Fruit fly (Drosophila melanogaster) whole organism, embryonic: ENCODE results near the gene RpS20.

ENCODE experiments used
- CG11456 ChIP-seq: fragments of 200-800 bp; sonication (Bioruptor generic); IDR thresholded peaks from 3 replicates; pipeline ENCODE4 v1.3.6; 2022; ENCODE audit warnings: missing biosample characterization, missing genetic modification characterization
- CG12942 ChIP-seq: fragments of 200-800 bp; sonication (Bioruptor generic); optimal IDR thresholded peaks from 3 replicates; lab custom pipeline; 2016; ENCODE audit warnings: missing biosample characterization, missing genetic modification characterization
- CG13775 ChIP-seq: fragments of 200-800 bp; sonication (Bioruptor generic); optimal IDR thresholded peaks from 3 replicates; lab custom pipeline; 2017; ENCODE audit warnings: missing biosample characterization, mild to moderate bottlenecking, missing genetic modification characterization
- CG13894 ChIP-seq: fragments of 200-800 bp; sonication (Bioruptor generic); optimal IDR thresholded peaks from 3 replicates; lab custom pipeline; 2018; ENCODE audit warnings: missing biosample characterization, mild to moderate bottlenecking, missing genetic modification characterization, moderate library complexity
- CG14860 ChIP-seq: fragments of 200-800 bp; sonication (Bioruptor generic); IDR thresholded peaks from 3 replicates; pipeline ENCODE4 v1.3.6; 2022; ENCODE audit warnings: missing biosample characterization, missing genetic modification characterization; ENCODE audit not compliant: partially characterized antibody
- CG17912 ChIP-seq: fragments of 200-800 bp; sonication (Bioruptor generic); optimal IDR thresholded peaks from 2 replicates; lab custom pipeline; 2018; ENCODE audit warnings: missing biosample characterization, mild to moderate bottlenecking, missing genetic modification characterization
- CG2678 ChIP-seq: fragments of 200-800 bp; sonication (Bioruptor generic); optimal IDR thresholded peaks from 3 replicates; lab custom pipeline; 2019; ENCODE audit warnings: missing biosample characterization, mild to moderate bottlenecking, missing genetic modification characterization, moderate library complexity
- CG30020 ChIP-seq: fragments of 200-800 bp; optimal IDR thresholded peaks from 2 replicates; lab custom pipeline; 2019; ENCODE audit warnings: missing biosample characterization, mild to moderate bottlenecking, missing genetic modification characterization, moderate library complexity
- CG3065 ChIP-seq: fragments of 200-800 bp; sonication (Bioruptor generic); optimal IDR thresholded peaks from 2 replicates; lab custom pipeline; 2016; ENCODE audit warnings: missing biosample characterization, missing genetic modification characterization
- CG32772 ChIP-seq: fragments of 200-800 bp; sonication (Bioruptor generic); IDR thresholded peaks from 2 replicates; pipeline ENCODE4 v1.3.6; 2022; ENCODE audit warnings: missing biosample characterization, missing genetic modification characterization
- CG5180 ChIP-seq: fragments of 200-800 bp; sonication (Bioruptor generic); optimal IDR thresholded peaks from 3 replicates; lab custom pipeline; 2017; ENCODE audit warnings: missing biosample characterization, missing genetic modification characterization, mild to moderate bottlenecking, moderate library complexity, missing genetic modification reagents
- CG6254 ChIP-seq: fragments of 200-800 bp; sonication (Bioruptor generic); optimal IDR thresholded peaks from 3 replicates; lab custom pipeline; 2017; ENCODE audit warnings: mild to moderate bottlenecking, missing biosample characterization, missing genetic modification reagents, missing genetic modification characterization
- CG6791 ChIP-seq: fragments of 200-800 bp; sonication (Bioruptor generic); IDR thresholded peaks from 3 replicates; pipeline ENCODE4 v1.3.6; 2022; ENCODE audit warnings: missing biosample characterization, missing genetic modification characterization; ENCODE audit not compliant: partially characterized antibody
- CG7839 ChIP-seq: fragments of 200-800 bp; sonication (Bioruptor generic); optimal IDR thresholded peaks from 3 replicates; lab custom pipeline; 2018; ENCODE audit warnings: missing biosample characterization, mild to moderate bottlenecking, missing genetic modification characterization, moderate library complexity
- CG9797 ChIP-seq: fragments of 200-800 bp; sonication (Bioruptor generic); optimal IDR thresholded peaks from 3 replicates; lab custom pipeline; 2018; ENCODE audit warnings: missing biosample characterization, mild to moderate bottlenecking, missing genetic modification characterization
- CTCF ChIP-seq: fragments of 200-800 bp; sonication (Bioruptor generic); optimal IDR thresholded peaks from 2 replicates; lab custom pipeline; 2017; ENCODE audit warnings: missing biosample characterization, mild to moderate bottlenecking, missing genetic modification characterization, moderate library complexity
- Chrac-16 ChIP-seq: fragments of 200-800 bp; sonication (Bioruptor generic); optimal IDR thresholded peaks from 3 replicates; lab custom pipeline; 2016; ENCODE audit warnings: missing biosample characterization, missing genetic modification characterization
- Dbx ChIP-seq: fragments of 200-800 bp; sonication (Bioruptor generic); IDR thresholded peaks from 3 replicates; pipeline ENCODE4 v1.3.6; 2022; ENCODE audit warnings: missing biosample characterization, missing genetic modification characterization
- Dek ChIP-seq: fragments of 200-800 bp; sonication (Bioruptor generic); optimal IDR thresholded peaks from 3 replicates; lab custom pipeline; 2019; ENCODE audit warnings: missing biosample characterization, mild to moderate bottlenecking, missing genetic modification characterization, moderate library complexity
- Elba2 ChIP-seq: fragments of 200-800 bp; sonication (Bioruptor generic); optimal IDR thresholded peaks from 3 replicates; lab custom pipeline; 2016; ENCODE audit warnings: missing biosample characterization, missing genetic modification characterization
- Jarid2 ChIP-seq: fragments of 200-800 bp; sonication (Bioruptor generic); optimal IDR thresholded peaks from 3 replicates; lab custom pipeline; 2017; ENCODE audit warnings: mild to moderate bottlenecking, missing biosample characterization, missing genetic modification reagents, missing genetic modification characterization
- Mrtf ChIP-seq: fragments of 200-800 bp; sonication (Bioruptor generic); IDR thresholded peaks from 3 replicates; pipeline ENCODE4 v1.3.6; 2022; ENCODE audit warnings: missing biosample characterization, missing genetic modification characterization
- Opbp ChIP-seq: fragments of 200-800 bp; sonication (Bioruptor generic); IDR thresholded peaks from 3 replicates; pipeline ENCODE4 v1.3.6; 2022; ENCODE audit warnings: missing biosample characterization, missing genetic modification characterization; ENCODE audit not compliant: partially characterized antibody
- Sry-δ ChIP-seq: fragments of 200-800 bp; sonication (Bioruptor generic); optimal IDR thresholded peaks from 2 replicates; lab custom pipeline; 2016; ENCODE audit warnings: missing biosample characterization, missing genetic modification characterization
- ara ChIP-seq: fragments of 200-800 bp; sonication (Bioruptor generic); IDR thresholded peaks from 2 replicates; pipeline ENCODE4 v1.3.6; 2022; ENCODE audit warnings: missing biosample characterization, missing genetic modification characterization
- ash1 ChIP-seq: fragments of 200-800 bp; sonication (Bioruptor generic); optimal IDR thresholded peaks from 2 replicates; lab custom pipeline; 2018; ENCODE audit warnings: missing biosample characterization, mild to moderate bottlenecking, missing genetic modification characterization
- chif ChIP-seq, 2 experiments: fragments of 200-800 bp; sonication (Bioruptor generic); optimal IDR thresholded peaks; 3 replicates each; lab custom pipeline; 2016; ENCODE audit warnings: missing biosample characterization in 2 of 2, missing genetic modification characterization in 2 of 2
- dm ChIP-seq: fragments of 200-800 bp; sonication (Bioruptor generic); optimal IDR thresholded peaks from 3 replicates; lab custom pipeline; 2016; ENCODE audit warnings: missing biosample characterization, missing genetic modification characterization
- fd96Cb ChIP-seq: fragments of 200-800 bp; sonication (Bioruptor generic); optimal IDR thresholded peaks from 2 replicates; lab custom pipeline; 2018; ENCODE audit warnings: missing biosample characterization, mild to moderate bottlenecking, missing genetic modification characterization, moderate library complexity
- gcm ChIP-seq: fragments of 200-800 bp; sonication (Bioruptor generic); optimal IDR thresholded peaks from 2 replicates; lab custom pipeline; 2019; ENCODE audit warnings: missing biosample characterization, mild to moderate bottlenecking, missing genetic modification characterization, moderate library complexity
- gsb-n ChIP-seq: fragments of 200-800 bp; sonication (Bioruptor generic); optimal IDR thresholded peaks from 3 replicates; lab custom pipeline; 2018; ENCODE audit warnings: missing biosample characterization, mild to moderate bottlenecking, missing genetic modification characterization
- insv ChIP-seq, 2 experiments: fragments of 200-800 bp; sonication (Bioruptor generic); optimal IDR thresholded peaks; 3 replicates each; lab custom pipeline; 2016 to 2018; ENCODE audit warnings: missing biosample characterization in 2 of 2, missing genetic modification characterization in 2 of 2
- jumu ChIP-seq: fragments of 200-800 bp; sonication (Bioruptor generic); optimal IDR thresholded peaks from 3 replicates; lab custom pipeline; 2016; ENCODE audit warnings: missing biosample characterization, missing genetic modification characterization
- knrl ChIP-seq: fragments of 200-800 bp; sonication (Bioruptor generic); IDR thresholded peaks from 3 replicates; pipeline ENCODE4 v1.3.6; 2022; ENCODE audit warnings: missing biosample characterization, missing genetic modification characterization; ENCODE audit not compliant: partially characterized antibody
- lmd ChIP-seq: fragments of 200-800 bp; sonication (Bioruptor generic); IDR thresholded peaks from 2 replicates; pipeline ENCODE4 v1.3.6; 2022; ENCODE audit warnings: missing biosample characterization, missing genetic modification characterization
- nau ChIP-seq: fragments of 200-800 bp; sonication (Bioruptor generic); optimal IDR thresholded peaks from 3 replicates; lab custom pipeline; 2017; ENCODE audit warnings: missing biosample characterization, mild to moderate bottlenecking, missing genetic modification characterization, missing genetic modification reagents
- onecut ChIP-seq: fragments of 200-800 bp; sonication (Bioruptor generic); IDR thresholded peaks from 2 replicates; pipeline ENCODE4 v1.3.6; 2022; ENCODE audit warnings: missing biosample characterization, missing genetic modification characterization
- pan ChIP-seq, 4 experiments: fragments of >200 bp in 3 of 4; fragments of 200-800 bp in 1 of 4; sonication (Bioruptor generic) in 1 of 4; optimal IDR thresholded peaks in 3 of 4; IDR thresholded peaks in 1 of 4; 2 replicates each; pipeline versions ENCODE4 v1.3.6 to Lab custom; 2017 to 2022; ENCODE audit warnings: missing biosample characterization in 2 of 4, missing genetic modification characterization in 2 of 4, mixed read lengths in 1 of 4
- peb ChIP-seq: fragments of 200-800 bp; sonication (Bioruptor generic); IDR thresholded peaks from 2 replicates; pipeline ENCODE4 v1.3.6; 2022; ENCODE audit warnings: missing biosample characterization, missing genetic modification characterization
- pfk ChIP-seq: fragments of 200-800 bp; sonication (Bioruptor generic); optimal IDR thresholded peaks from 2 replicates; lab custom pipeline; 2018; ENCODE audit warnings: missing biosample characterization, mild to moderate bottlenecking, missing genetic modification characterization, moderate library complexity
- pho ChIP-seq: fragments of 200-800 bp; sonication (Bioruptor generic); optimal IDR thresholded peaks from 2 replicates; lab custom pipeline; 2016; ENCODE audit warnings: missing biosample characterization, missing genetic modification characterization
- pzg ChIP-seq: fragments of 200-800 bp; sonication (Bioruptor generic); optimal IDR thresholded peaks from 3 replicates; lab custom pipeline; 2018; ENCODE audit warnings: missing biosample characterization, mild to moderate bottlenecking, missing genetic modification characterization, moderate library complexity
- seq ChIP-seq: fragments of 200-800 bp; sonication (Bioruptor generic); IDR thresholded peaks from 2 replicates; pipeline ENCODE4 v1.3.6; 2022; ENCODE audit warnings: missing biosample characterization, missing genetic modification characterization
- shn ChIP-seq: fragments of 200-800 bp; sonication (Bioruptor generic); optimal IDR thresholded peaks from 3 replicates; lab custom pipeline; 2016; ENCODE audit warnings: missing biosample characterization, missing genetic modification characterization
- slbo ChIP-seq: fragments of 200-800 bp; sonication (Bioruptor generic); IDR thresholded peaks from 2 replicates; pipeline ENCODE4 v1.3.6; 2022; ENCODE audit warnings: missing biosample characterization, missing genetic modification characterization
- sug ChIP-seq: fragments of 200-800 bp; optimal IDR thresholded peaks from 2 replicates; lab custom pipeline; 2019; ENCODE audit warnings: missing biosample characterization, mild to moderate bottlenecking, missing genetic modification characterization, moderate library complexity
- trh ChIP-seq: fragments of 200-800 bp; sonication (Bioruptor generic); optimal IDR thresholded peaks from 2 replicates; lab custom pipeline; 2016; ENCODE audit warnings: missing biosample characterization, missing genetic modification characterization
- vnd ChIP-seq: fragments of 200-800 bp; sonication (Bioruptor generic); IDR thresholded peaks from 3 replicates; pipeline ENCODE4 v1.3.6; 2022; ENCODE audit warnings: missing biosample characterization, missing genetic modification characterization; ENCODE audit not compliant: partially characterized antibody
- wek ChIP-seq: fragments of 200-800 bp; sonication (Bioruptor generic); optimal IDR thresholded peaks from 3 replicates; lab custom pipeline; 2018; ENCODE audit warnings: missing biosample characterization, mild to moderate bottlenecking, missing genetic modification characterization, moderate library complexity

Gene RpS20

dm6 chr3R:20832689-20833524 is 10.9 kb downstream of the RpS20 start, which contains the start of gene Synd (continued):
- TF ChIP-seq seq (GFP tag; lab: Robert Waterston, UW), result no peak
- TF ChIP-seq nau (GFP tag; lab: Kevin White, UChicago), result peak; percentile 1
- no peak for TF ChIP-seq gsb-n (tag; lab: Kevin White, UChicago)
- no peak for TF ChIP-seq CTCF (GFP tag; lab: Kevin White, UChicago)
- TF ChIP-seq ara (GFP tag; lab: Robert Waterston, UW), result no peak
- TF ChIP-seq sug (tag; lab: Kevin White, UChicago), result peak; percentile 18
- TF ChIP-seq wek (GFP tag; lab: Kevin White, UChicago), result no peak
- TF ChIP-seq trh (GFP tag; lab: Kevin White, UChicago), result no peak
- peak; percentile 1 for TF ChIP-seq Sry-δ
- TF ChIP-seq Elba2 (GFP tag; lab: Kevin White, UChicago), result no peak
- TF ChIP-seq CG11456 (GFP tag; lab: Robert Waterston, UW), result no peak
- peak; percentile 52 for TF ChIP-seq CG2678 (tag; lab: Kevin White, UChicago)
- no peak for TF ChIP-seq CG7839 (tag; lab: Kevin White, UChicago)
- TF ChIP-seq CG6791 (GFP tag; lab: Robert Waterston, UW), result no peak
- no peak for TF ChIP-seq chif (GFP tag; optimal IDR thresholded peaks at IDR 0.05; lab: Kevin White, UChicago)
- TF ChIP-seq CG6254 (GFP tag; lab: Kevin White, UChicago), result no peak
- no peak for TF ChIP-seq CG14860
- TF ChIP-seq dm (GFP tag; lab: Kevin White, UChicago), result no peak
- TF ChIP-seq CG12942 (GFP tag; lab: Kevin White, UChicago), result no peak
- no peak for TF ChIP-seq CG17912 (GFP tag; lab: Kevin White, UChicago)
- TF ChIP-seq CG13894 (tag; lab: Kevin White, UChicago), result peak; percentile 3
- peak; percentile 23; the same call in 1 of the 2 replicates for TF ChIP-seq lmd (GFP tag; lab: Robert Waterston, UW)
- peak; percentile 78 for TF ChIP-seq pzg
- TF ChIP-seq insv (GFP tag; optimal IDR thresholded peaks at IDR 0.05; lab: Kevin White, UChicago), result peak in 1 of 2 experiments; percentile 28
- no peak for TF ChIP-seq Opbp (GFP tag; lab: Robert Waterston, UW)
- no peak for TF ChIP-seq CG13775 (GFP tag; lab: Kevin White, UChicago)
- peak; percentile 31; the same call in 1 of the 3 replicates for TF ChIP-seq knrl (GFP tag; lab: Robert Waterston, UW)
- no peak for TF ChIP-seq CG30020 (tag; lab: Kevin White, UChicago)
- no peak for TF ChIP-seq ash1 (GFP tag; lab: Kevin White, UChicago)
- TF ChIP-seq pfk (GFP tag; lab: Kevin White, UChicago), result no peak
- TF ChIP-seq onecut (GFP tag; lab: Robert Waterston, UW), result no peak
- TF ChIP-seq Jarid2 (GFP tag; lab: Kevin White, UChicago), result peak; percentile 83
- no peak for TF ChIP-seq shn
- no peak for TF ChIP-seq slbo (GFP tag; lab: Robert Waterston, UW)
- peak; percentile 34 for TF ChIP-seq CG5180 (GFP tag; lab: Kevin White, UChicago)
- no peak for TF ChIP-seq jumu (GFP tag; lab: Kevin White, UChicago)
- TF ChIP-seq pho (GFP tag; lab: Kevin White, UChicago), result no peak
- no peak for TF ChIP-seq Chrac-16 (GFP tag; lab: Kevin White, UChicago)
- no peak for TF ChIP-seq Dbx
- no peak for TF ChIP-seq vnd (GFP tag; lab: Robert Waterston, UW)
- TF ChIP-seq peb (GFP tag; lab: Robert Waterston, UW), result no peak
- no peak for TF ChIP-seq CG3065 (GFP tag; lab: Kevin White, UChicago)
- TF ChIP-seq gcm (GFP tag; lab: Kevin White, UChicago), result peak; percentile 7
- TF ChIP-seq CG32772 (GFP tag; lab: Robert Waterston, UW), result peak; percentile 41; the same call in 1 of the 2 replicates
- no peak for TF ChIP-seq fd96Cb
- peak; percentile 85 for TF ChIP-seq CG9797 (GFP tag; lab: Kevin White, UChicago)
- TF ChIP-seq Dek (tag; lab: Kevin White, UChicago), result no peak
- TF ChIP-seq pan (optimal IDR thresholded peaks at IDR 0.05; lab: Kevin White, UChicago), result no peak
- no peak for TF ChIP-seq pan (GFP tag; optimal IDR thresholded peaks at IDR 0.05 in 1 of 2, IDR thresholded peaks at IDR 0.05 in 1 of 2)
- TF ChIP-seq Mrtf (GFP tag; lab: Robert Waterston, UW), result no peak
